Fruit fly (Drosophila melanogaster) whole organism: ENCODE results near the gene CG34296.

Experiments
- CG8478 ChIP-seq: fragments of >200 bp; optimal IDR thresholded peaks from 2 replicates; lab custom pipeline; 2018; ENCODE audit warnings: inconsistent platforms
- psq ChIP-seq: fragments of >200 bp; optimal IDR thresholded peaks from 2 replicates; lab custom pipeline; 2017

DNA sequence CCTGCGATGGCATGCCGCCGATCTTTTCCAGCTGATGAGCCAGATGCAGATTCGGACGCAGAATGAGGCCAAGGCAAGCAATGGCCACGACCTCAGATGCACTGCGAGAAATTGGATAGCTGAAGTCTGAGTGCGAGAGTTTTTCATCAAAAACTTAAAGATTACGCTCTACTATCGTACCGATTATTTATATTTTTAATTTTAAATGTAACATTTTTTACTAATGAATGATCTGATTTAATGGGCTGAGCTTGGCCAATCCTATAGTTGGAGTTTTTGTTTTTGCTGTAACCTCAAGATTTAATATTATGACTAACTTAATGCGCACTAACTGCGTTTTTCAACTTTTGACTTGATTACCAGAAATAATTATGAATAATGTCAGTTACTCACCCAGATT, 40.0 kb downstream of the CG34296 start:
- TF ChIP-seq psq (lab: Kevin White, UChicago) (no peak), CG8478 (lab: Kevin White, UChicago) (no peak)
